Worm (Caenorhabditis elegans) whole organism, L1 larva: ENCODE measurements around the gene ZC239.14.

Experiments used
- ama-1 ChIP-seq: fragments of 150-350 bp; optimal IDR thresholded peaks from 2 replicates; lab custom pipeline; 2014
- ceh-82 ChIP-seq, 3 experiments: fragments of 150-350 bp in 1 of 3; sonication (generic microtip) in 2 of 3; optimal IDR thresholded peaks; 2 replicates each; lab custom pipeline; 2014 to 2017; ENCODE audit warnings: missing biosample characterization in 3 of 3, missing genetic modification characterization in 3 of 3
- ces-1 ChIP-seq: fragments of 150-350 bp; optimal IDR thresholded peaks from 2 replicates; lab custom pipeline; 2014; ENCODE audit warnings: missing biosample characterization, missing genetic modification reagents, missing genetic modification characterization
- irx-1 ChIP-seq: sonication (generic microtip); optimal IDR thresholded peaks from 2 replicates; lab custom pipeline; 2016; ENCODE audit warnings: missing genetic modification characterization, missing compliant biosample characterization
- nhr-19 ChIP-seq: fragments of 200-800 bp; sonication (Bioruptor generic); conservative IDR thresholded peaks from 2 replicates; pipeline ENCODE4 v1.3.6; 2022; ENCODE audit warnings: missing genetic modification characterization, missing compliant biosample characterization
- tlp-1 ChIP-seq: fragments of 150-350 bp; optimal IDR thresholded peaks from 2 replicates; lab custom pipeline; 2014; ENCODE audit warnings: missing biosample characterization, missing genetic modification characterization

- TF ChIP-seq ces-1 (GFP tag; lab: Kevin White, UChicago) (no peak), irx-1 (tag; lab: Kevin White, UChicago) (no peak), nhr-19 (GFP tag; lab: Robert Waterston, UW) (no peak), tlp-1 (no peak), ama-1 (lab: Kevin White, UChicago) (no peak), ceh-82 (tag; optimal IDR thresholded peaks at IDR 0.05; lab: Kevin White, UChicago) (no peak)
Observed at ce11 chrII:3225200-3225599, 3.4 kb upstream of the ZC239.14 start, which contains the start of gene ZC239.16.
